Fruit fly (Drosophila melanogaster): ENCODE measurements around the gene CG43965.

Gene CG43965

DNA sequence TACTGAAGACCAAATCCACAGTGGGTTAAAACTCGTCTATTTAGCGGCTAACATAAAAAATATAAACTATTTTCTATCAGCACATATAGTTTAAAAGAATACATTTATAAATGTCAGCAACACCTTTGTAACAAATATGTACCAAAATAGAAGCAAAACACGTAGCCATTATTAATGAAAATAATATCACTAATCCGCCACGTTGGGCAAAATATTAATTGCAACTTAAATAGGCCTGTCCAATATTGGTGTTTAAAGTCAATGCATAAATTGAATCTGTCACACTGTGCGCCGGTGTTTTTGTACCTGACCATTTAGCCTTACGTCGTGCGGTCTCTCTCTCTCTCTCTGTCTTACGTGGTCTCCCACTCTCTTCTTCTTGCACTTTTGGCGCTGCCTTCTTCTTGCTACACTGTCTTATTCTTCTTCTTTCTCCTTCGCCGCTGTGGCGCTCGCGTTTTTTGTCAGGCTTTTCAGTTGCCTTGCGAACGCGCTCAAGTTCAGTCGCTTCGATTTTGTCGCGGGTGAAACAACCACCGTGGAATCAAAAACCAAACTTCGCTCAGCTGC lies 40.5 kb upstream of the CG43965 start:
- TF ChIP-seq usp (GFP tag; optimal IDR thresholded peaks at IDR 0.05) (no peak), fru (GFP tag; optimal IDR thresholded peaks at IDR 0.05) (peak; percentile 98), Dif (GFP tag; optimal IDR thresholded peaks at IDR 0.05; ENCODE audit: partially characterized antibody) (peak; percentile 41), h (GFP tag; optimal IDR thresholded peaks at IDR 0.05) (peak; percentile 98), tai (GFP tag; optimal IDR thresholded peaks at IDR 0.05) (peak; percentile 94), pan (optimal IDR thresholded peaks at IDR 0.05) (no peak), Myc (optimal IDR thresholded peaks at IDR 0.05) (no peak), Dfd (GFP tag; optimal IDR thresholded peaks at IDR 0.05) (no peak), foxo (GFP tag; optimal IDR thresholded peaks at IDR 0.05) (peak; percentile 86 to 97), Jra (GFP tag; optimal IDR thresholded peaks at IDR 0.05) (peak; percentile 89), sage (GFP tag; optimal IDR thresholded peaks at IDR 0.05) (peak; percentile 93), psq (GFP tag; optimal IDR thresholded peaks at IDR 0.05) (peak; percentile 96), woc (GFP tag; optimal IDR thresholded peaks at IDR 0.05) (peak; percentile 97), HLH106 (tag; optimal IDR thresholded peaks at IDR 0.05) (peak; percentile 98), CG32264 (GFP tag; optimal IDR thresholded peaks at IDR 0.05) (peak; percentile 87), lola (GFP tag; optimal IDR thresholded peaks at IDR 0.05) (no peak), rgr (GFP tag; optimal IDR thresholded peaks at IDR 0.05) (peak; percentile 97), CG9705 (GFP tag; optimal IDR thresholded peaks at IDR 0.05) (peak; percentile 98), Hr83 (GFP tag; optimal IDR thresholded peaks at IDR 0.05; ENCODE audit: poor library complexity, severe bottlenecking) (peak; percentile 76), GATAd (GFP tag; optimal IDR thresholded peaks at IDR 0.05) (peak; percentile 68), brk (GFP tag; optimal IDR thresholded peaks at IDR 0.05) (peak; percentile 94), Mio (GFP tag; optimal IDR thresholded peaks at IDR 0.05) (peak; percentile 84), dmrt93B (GFP tag; optimal IDR thresholded peaks at IDR 0.05) (peak; percentile 98), br (GFP tag; optimal IDR thresholded peaks at IDR 0.05) (peak; percentile 97), sv (GFP tag; optimal IDR thresholded peaks at IDR 0.05) (peak; percentile 99), N (GFP tag; optimal IDR thresholded peaks at IDR 0.05) (no peak), CrebA (GFP tag; optimal IDR thresholded peaks at IDR 0.05; ENCODE audit: borderline replicate concordance) (peak; percentile 70), jim (GFP tag; optimal IDR thresholded peaks at IDR 0.05) (no peak), dsf (GFP tag; optimal IDR thresholded peaks at IDR 0.05; ENCODE audit: borderline replicate concordance) (peak; percentile 82), ey (GFP tag; optimal IDR thresholded peaks at IDR 0.05) (peak; percentile 98), dl (GFP tag; optimal IDR thresholded peaks at IDR 0.05; ENCODE audit: insufficient read depth in 1 of 2, partially characterized antibody in 2 of 2) (peak; percentile 9 to 73), Hnf4 (GFP tag; optimal IDR thresholded peaks at IDR 0.05) (peak; percentile 93), Abd-B (GFP tag; optimal IDR thresholded peaks at IDR 0.05) (no peak), OdsH (GFP tag; optimal IDR thresholded peaks at IDR 0.05) (peak; percentile 98), Vsx2 (GFP tag; optimal IDR thresholded peaks at IDR 0.05; ENCODE audit: partially characterized antibody) (peak; percentile 87), Sp1 (GFP tag; optimal IDR thresholded peaks at IDR 0.05) (peak; percentile 98), Hr78 (GFP tag; optimal IDR thresholded peaks at IDR 0.05) (no peak), Rel (GFP tag; optimal IDR thresholded peaks at IDR 0.05) (peak; percentile 86), Rel (tag; optimal IDR thresholded peaks at IDR 0.05) (peak; percentile 78)

DNA sequence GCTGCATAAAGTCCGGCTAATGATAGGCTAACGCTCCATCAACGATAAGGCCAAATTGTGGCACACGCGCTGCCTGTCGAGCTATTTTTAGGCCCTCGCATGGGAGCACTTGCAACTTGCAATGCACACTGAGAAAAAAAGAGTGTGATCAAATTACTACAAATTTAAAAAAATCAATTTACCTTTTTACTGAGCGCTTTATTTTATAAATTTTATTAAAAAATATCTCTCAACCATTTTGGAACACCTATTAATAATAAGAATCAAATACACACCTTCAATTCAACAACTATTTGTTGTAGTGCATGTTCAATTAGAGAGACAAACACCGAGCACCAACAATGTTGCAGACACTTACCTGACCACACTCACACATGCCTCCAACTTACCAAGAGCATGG lies 39.9 kb upstream of the CG43965 start:
- TF ChIP-seq lola (GFP tag; optimal IDR thresholded peaks at IDR 0.05), result no peak
- TF ChIP-seq ey (GFP tag; optimal IDR thresholded peaks at IDR 0.05), result no peak
- TF ChIP-seq Hnf4 (GFP tag; optimal IDR thresholded peaks at IDR 0.05), result no peak
- no peak for TF ChIP-seq dsf (GFP tag; optimal IDR thresholded peaks at IDR 0.05; ENCODE audit: borderline replicate concordance)
- TF ChIP-seq foxo (GFP tag; optimal IDR thresholded peaks at IDR 0.05), result no peak
- TF ChIP-seq N (GFP tag; optimal IDR thresholded peaks at IDR 0.05), result no peak
- TF ChIP-seq jim (GFP tag; optimal IDR thresholded peaks at IDR 0.05), result no peak
- TF ChIP-seq br (GFP tag; optimal IDR thresholded peaks at IDR 0.05), result no peak
- no peak for TF ChIP-seq CG32264 (GFP tag; optimal IDR thresholded peaks at IDR 0.05)
- TF ChIP-seq psq (GFP tag; optimal IDR thresholded peaks at IDR 0.05), result no peak
- no peak for TF ChIP-seq tai (GFP tag; optimal IDR thresholded peaks at IDR 0.05)
- no peak for TF ChIP-seq HLH106 (tag; optimal IDR thresholded peaks at IDR 0.05)
- TF ChIP-seq Hr78 (GFP tag; optimal IDR thresholded peaks at IDR 0.05), result no peak
- TF ChIP-seq h (GFP tag; optimal IDR thresholded peaks at IDR 0.05), result no peak
- no peak for TF ChIP-seq Dfd (GFP tag; optimal IDR thresholded peaks at IDR 0.05)
